Fruit fly (Drosophila melanogaster) S2 (cell line): ENCODE data around the gene Prm.

ENCODE experiments used
- CG8478 ChIP-seq: fragments of >200 bp; optimal IDR thresholded peaks from 2 replicates; lab custom pipeline; 2018
- CTCF ChIP-seq, 2 experiments: fragments of >200 bp; optimal IDR thresholded peaks; 2 replicates each; lab custom pipeline; 2018

- no peak for TF ChIP-seq CG8478 (lab: Kevin White, UChicago)
- no peak for TF ChIP-seq CTCF (optimal IDR thresholded peaks at IDR 0.05; lab: Kevin White, UChicago)
Measured at dm6 chr3L:8700643-8701208, 44.4 kb downstream of the Prm start.
